Fruit fly (Drosophila melanogaster) whole organism, wandering third instar larva: ENCODE data around the gene Pp1alpha-96A.

Source experiments
- Abd-B ChIP-seq: fragments of >200 bp; optimal IDR thresholded peaks from 2 replicates; lab custom pipeline; 2017; ENCODE audit warnings: missing biosample characterization, missing genetic modification characterization
- CG32264 ChIP-seq: fragments of 200-800 bp; sonication (Bioruptor generic); optimal IDR thresholded peaks from 2 replicates; lab custom pipeline; 2016; ENCODE audit warnings: missing biosample characterization, missing genetic modification characterization
- CrebA ChIP-seq: fragments of 200-800 bp; sonication (Bioruptor generic); optimal IDR thresholded peaks from 2 replicates; lab custom pipeline; 2016; ENCODE audit warnings: missing biosample characterization, mild to moderate bottlenecking, missing genetic modification characterization, borderline replicate concordance
- Dfd ChIP-seq: fragments of >200 bp; optimal IDR thresholded peaks from 2 replicates; lab custom pipeline; 2017; ENCODE audit warnings: missing biosample characterization, missing genetic modification characterization
- Dif ChIP-seq: fragments of 200-275, 200-300 bp; sonication (Bioruptor generic); optimal IDR thresholded peaks from 2 replicates; lab custom pipeline; 2018; ENCODE audit warnings: missing biosample characterization, missing genetic modification characterization; ENCODE audit not compliant: partially characterized antibody
- GATAd ChIP-seq: sonication (Bioruptor generic); optimal IDR thresholded peaks from 2 replicates; lab custom pipeline; 2016; ENCODE audit warnings: missing biosample characterization, missing genetic modification characterization
- HLH106 ChIP-seq: fragments of 200-800 bp; optimal IDR thresholded peaks from 3 replicates; lab custom pipeline; 2019; ENCODE audit warnings: missing biosample characterization, mild to moderate bottlenecking, missing genetic modification characterization, moderate library complexity
- Hnf4 ChIP-seq: fragments of 200-800 bp; sonication (Bioruptor generic); optimal IDR thresholded peaks from 2 replicates; lab custom pipeline; 2016; ENCODE audit warnings: missing biosample characterization, mild to moderate bottlenecking, missing genetic modification characterization
- Hr78 ChIP-seq: fragments of >200 bp; optimal IDR thresholded peaks from 2 replicates; lab custom pipeline; 2017; ENCODE audit warnings: missing biosample characterization, missing genetic modification characterization
- Hr83 ChIP-seq: fragments of 200-300 bp; sonication (Bioruptor generic); optimal IDR thresholded peaks from 2 replicates; lab custom pipeline; 2016; ENCODE audit warnings: missing biosample characterization, mild to moderate bottlenecking, missing genetic modification characterization, moderate library complexity; ENCODE audit not compliant: poor library complexity, severe bottlenecking
- Jra ChIP-seq: sonication (Bioruptor generic); optimal IDR thresholded peaks from 2 replicates; lab custom pipeline; 2016; ENCODE audit warnings: missing biosample characterization, missing genetic modification characterization
- Myc ChIP-seq: fragments of >200 bp; optimal IDR thresholded peaks from 2 replicates; lab custom pipeline; 2017
- N ChIP-seq: fragments of >200 bp; optimal IDR thresholded peaks from 2 replicates; lab custom pipeline; 2018; ENCODE audit warnings: missing biosample characterization, missing external identifiers, missing genetic modification characterization
- OdsH ChIP-seq: fragments of 200-800 bp; sonication (Bioruptor generic); optimal IDR thresholded peaks from 2 replicates; lab custom pipeline; 2016; ENCODE audit warnings: missing biosample characterization, mild to moderate bottlenecking, missing genetic modification characterization
- Rel ChIP-seq, 2 experiments: fragments of 200-800 bp; sonication (Bioruptor generic) in 1 of 2; optimal IDR thresholded peaks; 2 replicates in 1 of 2; 3 replicates in 1 of 2; lab custom pipeline; 2016 to 2019; ENCODE audit warnings: mild to moderate bottlenecking in 2 of 2, missing biosample characterization in 2 of 2, missing genetic modification characterization in 2 of 2, moderate library complexity in 1 of 2
- Sp1 ChIP-seq: fragments of 200-800 bp; sonication (Bioruptor generic); optimal IDR thresholded peaks from 3 replicates; lab custom pipeline; 2019; ENCODE audit warnings: missing biosample characterization, mild to moderate bottlenecking, missing genetic modification characterization, moderate library complexity
- Vsx2 ChIP-seq: fragments of 200-300, 225-300 bp; sonication (Bioruptor generic); optimal IDR thresholded peaks from 2 replicates; lab custom pipeline; 2018; ENCODE audit warnings: missing biosample characterization, missing genetic modification characterization; ENCODE audit not compliant: partially characterized antibody
- br ChIP-seq: fragments of 200-800 bp; sonication (Bioruptor generic); optimal IDR thresholded peaks from 2 replicates; lab custom pipeline; 2016; ENCODE audit warnings: missing biosample characterization, missing genetic modification characterization
- brk ChIP-seq: fragments of 200-800 bp; sonication (Bioruptor generic); optimal IDR thresholded peaks from 2 replicates; lab custom pipeline; 2016; ENCODE audit warnings: missing biosample characterization, mild to moderate bottlenecking, missing genetic modification characterization
- dl ChIP-seq, 2 experiments: fragments of 175-275, 200-275 bp in 1 of 2; fragments of 200-275 bp in 1 of 2; sonication (Bioruptor generic); optimal IDR thresholded peaks; lab custom pipeline; 2018; ENCODE audit warnings: mild to moderate bottlenecking in 2 of 2, missing biosample characterization in 2 of 2, missing genetic modification characterization in 2 of 2, moderate library complexity in 2 of 2; ENCODE audit not compliant: partially characterized antibody in 2 of 2, insufficient read depth in 1 of 2
- dmrt93B ChIP-seq: fragments of 200-800 bp; sonication (Bioruptor generic); optimal IDR thresholded peaks from 2 replicates; lab custom pipeline; 2018; ENCODE audit warnings: missing biosample characterization, mild to moderate bottlenecking, missing genetic modification characterization
- dsf ChIP-seq: sonication (Bioruptor generic); optimal IDR thresholded peaks from 2 replicates; lab custom pipeline; 2016; ENCODE audit warnings: missing biosample characterization, missing genetic modification characterization, borderline replicate concordance
- ey ChIP-seq: fragments of 200-800 bp; sonication (Bioruptor generic); optimal IDR thresholded peaks from 2 replicates; lab custom pipeline; 2016; ENCODE audit warnings: missing biosample characterization, missing genetic modification characterization
- foxo ChIP-seq, 2 experiments: fragments of 200-800 bp; sonication (Bioruptor generic); optimal IDR thresholded peaks; 2 replicates in 1 of 2; 3 replicates in 1 of 2; lab custom pipeline; 2016 to 2017; ENCODE audit warnings: missing biosample characterization in 2 of 2, missing genetic modification characterization in 2 of 2
- fru ChIP-seq: fragments of 200-800 bp; sonication (Bioruptor generic); optimal IDR thresholded peaks from 3 replicates; lab custom pipeline; 2016; ENCODE audit warnings: missing biosample characterization, mild to moderate bottlenecking, missing genetic modification characterization
- h ChIP-seq: fragments of 200-800 bp; sonication (Bioruptor generic); optimal IDR thresholded peaks from 3 replicates; lab custom pipeline; 2016; ENCODE audit warnings: missing biosample characterization, mild to moderate bottlenecking, missing genetic modification characterization
- jim ChIP-seq: fragments of 175-275, 200-325 bp; sonication (Bioruptor generic); optimal IDR thresholded peaks from 2 replicates; lab custom pipeline; 2016; ENCODE audit warnings: missing biosample characterization, mild to moderate bottlenecking, missing genetic modification characterization
- lola ChIP-seq: fragments of >200 bp; optimal IDR thresholded peaks from 2 replicates; lab custom pipeline; 2017; ENCODE audit warnings: missing biosample characterization, missing genetic modification characterization
- psq ChIP-seq: fragments of 200-800 bp; sonication (Bioruptor generic); optimal IDR thresholded peaks from 3 replicates; lab custom pipeline; 2017; ENCODE audit warnings: missing biosample characterization, mild to moderate bottlenecking, missing genetic modification characterization, moderate library complexity
- sage ChIP-seq: fragments of 200-800 bp; sonication (Bioruptor generic); optimal IDR thresholded peaks from 2 replicates; lab custom pipeline; 2016; ENCODE audit warnings: missing biosample characterization, mild to moderate bottlenecking, missing genetic modification characterization
- sv ChIP-seq: fragments of 200-800 bp; sonication (Bioruptor generic); optimal IDR thresholded peaks from 3 replicates; lab custom pipeline; 2016; ENCODE audit warnings: missing biosample characterization, missing genetic modification characterization
- tai ChIP-seq: sonication (Bioruptor generic); optimal IDR thresholded peaks from 2 replicates; lab custom pipeline; 2016; ENCODE audit warnings: missing biosample characterization, missing genetic modification characterization
- usp ChIP-seq: fragments of >200 bp; optimal IDR thresholded peaks from 2 replicates; lab custom pipeline; 2017; ENCODE audit warnings: missing biosample characterization, missing genetic modification characterization

Gene Pp1alpha-96A

DNA sequence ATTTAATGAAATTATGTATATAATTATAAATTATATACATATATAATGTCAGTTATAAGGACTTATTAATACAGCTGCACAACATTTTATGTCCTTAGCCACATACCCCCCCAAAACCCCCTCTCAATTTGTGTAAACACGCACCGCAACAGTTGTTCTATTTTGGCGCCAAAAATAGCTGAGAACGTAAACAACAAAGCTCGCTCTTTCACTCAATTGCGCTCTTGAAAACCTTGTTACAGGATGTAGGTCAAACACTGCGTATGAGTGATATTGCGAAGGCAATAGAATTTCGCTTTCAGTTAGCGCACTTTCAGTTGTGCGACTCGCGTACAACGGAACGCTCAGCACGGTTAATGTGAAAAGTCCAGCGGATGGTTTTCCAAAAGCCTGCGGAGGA lies 26.3 kb downstream of the Pp1alpha-96A start, which contains the start of gene Esyt2:
Gene Esyt2 (plus strand): TSS at position 332 of the 400 bp plus-strand sequence.
- no peak for TF ChIP-seq Hnf4 (GFP tag; lab: Kevin White, UChicago)
- TF ChIP-seq jim = no peak
- TF ChIP-seq OdsH (GFP tag; lab: Kevin White, UChicago) = no peak
- TF ChIP-seq lola (GFP tag; lab: Kevin White, UChicago) = no peak
- TF ChIP-seq Abd-B = no peak
- TF ChIP-seq dl (GFP tag; optimal IDR thresholded peaks at IDR 0.05; lab: Kevin White, UChicago; ENCODE audit: insufficient read depth in 1 of 2, partially characterized antibody in 2 of 2) = no peak
- TF ChIP-seq br = no peak
- no peak for TF ChIP-seq Rel (GFP tag; optimal IDR thresholded peaks at IDR 0.05; lab: Kevin White, UChicago)
- TF ChIP-seq Rel (tag; optimal IDR thresholded peaks at IDR 0.05; lab: Kevin White, UChicago) = no peak
- TF ChIP-seq psq (GFP tag; lab: Kevin White, UChicago) = no peak
- TF ChIP-seq dmrt93B (GFP tag; lab: Kevin White, UChicago) = no peak
- no peak for TF ChIP-seq Dfd (GFP tag; lab: Kevin White, UChicago)
- TF ChIP-seq CrebA (GFP tag; lab: Kevin White, UChicago) = no peak
- TF ChIP-seq HLH106 (tag; lab: Kevin White, UChicago) = no peak
- TF ChIP-seq dsf (GFP tag; lab: Kevin White, UChicago) = no peak
- no peak for TF ChIP-seq brk

DNA sequence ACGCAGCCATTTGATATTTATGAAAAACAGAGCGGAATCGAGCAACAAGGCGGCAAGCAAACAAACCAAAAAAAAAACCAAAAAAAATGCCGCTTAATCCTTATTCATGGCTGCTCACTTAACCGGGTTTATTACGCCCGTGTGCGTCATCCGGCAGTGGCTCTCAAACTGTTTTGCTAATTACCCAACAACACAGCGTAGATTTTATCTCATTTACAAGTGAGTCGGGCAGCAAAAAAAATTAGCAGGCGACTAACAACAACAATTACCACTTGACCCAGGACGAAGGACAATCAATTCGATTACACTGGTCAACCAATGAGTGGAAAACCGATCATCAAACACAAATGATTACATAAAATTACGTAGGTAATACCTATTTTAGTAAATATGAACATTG lies 30.1 kb downstream of the Pp1alpha-96A start:
- TF ChIP-seq HLH106 (tag; lab: Kevin White, UChicago) = no peak
- TF ChIP-seq Hnf4 (GFP tag; lab: Kevin White, UChicago) = no peak
- TF ChIP-seq Hr83 (GFP tag; lab: Kevin White, UChicago) = no peak
- TF ChIP-seq ey (GFP tag; lab: Kevin White, UChicago) = no peak
- TF ChIP-seq Abd-B = no peak
- TF ChIP-seq GATAd (GFP tag; lab: Kevin White, UChicago) = no peak
- no peak for TF ChIP-seq dl (GFP tag; optimal IDR thresholded peaks at IDR 0.05; lab: Kevin White, UChicago; ENCODE audit: insufficient read depth in 1 of 2, partially characterized antibody in 2 of 2)

DNA sequence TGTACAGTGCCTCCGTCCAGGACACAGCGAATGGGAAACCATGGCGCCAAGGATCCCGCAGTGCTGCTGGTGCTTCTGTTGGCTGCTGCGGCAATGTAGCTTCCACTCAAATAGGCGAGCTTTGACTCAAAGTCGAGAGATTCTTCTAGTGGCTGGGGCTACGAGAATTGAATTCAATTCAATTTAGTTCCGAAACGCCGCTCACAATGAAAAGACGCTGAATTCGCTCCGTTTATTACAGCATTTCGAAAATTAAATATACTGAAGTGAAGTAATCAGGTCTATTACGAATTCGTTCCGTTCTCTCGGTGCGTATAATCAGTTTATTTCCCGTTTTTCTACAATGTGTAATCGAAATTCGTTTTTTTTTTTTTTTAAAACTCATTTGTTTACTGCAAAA lies 30.8 kb downstream of the Pp1alpha-96A start:
- TF ChIP-seq ey (GFP tag; lab: Kevin White, UChicago) (no peak), br (no peak), dmrt93B (GFP tag; lab: Kevin White, UChicago) (no peak), CG32264 (GFP tag; lab: Kevin White, UChicago) (no peak), Jra (GFP tag; lab: Kevin White, UChicago) (no peak), OdsH (GFP tag; lab: Kevin White, UChicago) (no peak), Abd-B (no peak), sage (GFP tag; lab: Kevin White, UChicago) (no peak), h (GFP tag; lab: Kevin White, UChicago) (no peak), Vsx2 (GFP tag; lab: Kevin White, UChicago) (no peak), foxo (GFP tag; optimal IDR thresholded peaks at IDR 0.05; lab: Kevin White, UChicago) (no peak), sv (GFP tag; lab: Kevin White, UChicago) (no peak), Dif (no peak), Hr78 (no peak), lola (GFP tag; lab: Kevin White, UChicago) (no peak)
- TF ChIP-seq, all 38 proteins: peak for 0

DNA sequence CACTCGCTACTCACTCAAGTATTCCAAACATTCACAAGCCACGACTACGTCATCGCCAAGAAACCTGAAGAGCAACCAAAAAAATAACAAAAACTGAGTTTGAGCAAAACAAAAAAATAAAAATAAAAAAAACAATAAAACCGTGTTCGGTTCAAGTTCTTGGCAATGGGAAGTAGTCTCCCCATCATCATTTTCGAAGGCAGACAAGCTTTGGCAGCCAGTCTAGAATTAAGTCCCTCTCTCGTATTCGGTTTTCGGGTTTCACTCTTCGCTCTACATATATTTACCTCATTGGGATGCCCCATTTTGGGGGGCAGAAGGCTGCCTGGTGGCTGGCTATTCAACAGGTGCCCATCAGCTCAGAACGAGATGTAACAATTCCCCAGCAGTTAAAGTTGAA lies 31.8 kb downstream of the Pp1alpha-96A start:
- no peak for TF ChIP-seq ey (GFP tag; lab: Kevin White, UChicago)
- no peak for TF ChIP-seq lola (GFP tag; lab: Kevin White, UChicago)
- TF ChIP-seq foxo (GFP tag; optimal IDR thresholded peaks at IDR 0.05; lab: Kevin White, UChicago) = peak in 1 of 2 experiments; percentile 3
- no peak for TF ChIP-seq Rel (GFP tag; optimal IDR thresholded peaks at IDR 0.05; lab: Kevin White, UChicago)
- peak; percentile 50 for TF ChIP-seq Rel (tag; optimal IDR thresholded peaks at IDR 0.05; lab: Kevin White, UChicago)
- TF ChIP-seq Sp1 = peak; percentile 72
- TF ChIP-seq tai (GFP tag; lab: Kevin White, UChicago) = no peak
- no peak for TF ChIP-seq Dfd (GFP tag; lab: Kevin White, UChicago)
- TF ChIP-seq fru (GFP tag; lab: Kevin White, UChicago) = no peak
- TF ChIP-seq jim = peak; percentile 13
- TF ChIP-seq psq (GFP tag; lab: Kevin White, UChicago) = no peak
- no peak for TF ChIP-seq usp
- TF ChIP-seq CrebA (GFP tag; lab: Kevin White, UChicago) = peak; percentile 75
- no peak for TF ChIP-seq Jra (GFP tag; lab: Kevin White, UChicago)
- no peak for TF ChIP-seq h (GFP tag; lab: Kevin White, UChicago)
- TF ChIP-seq Myc = no peak
- TF ChIP-seq N (GFP tag; lab: Kevin White, UChicago) = no peak
